Fruit fly (Drosophila melanogaster): Measurements from ENCODE around the gene Ilk.

- no peak for TF ChIP-seq ovo (GFP tag; optimal IDR thresholded peaks at IDR 0.05)
- no peak for TF ChIP-seq Clk (GFP tag; optimal IDR thresholded peaks at IDR 0.05)
- TF ChIP-seq Mnt (GFP tag; optimal IDR thresholded peaks at IDR 0.05) = no peak
Measured at dm6 chr3L:21225642-21226041, 8.9 kb downstream of the Ilk start.
